Fruit fly (Drosophila melanogaster) whole organism, pupa: ENCODE data around the gene CG34008.

Experiments used
- CG10348 ChIP-seq: fragments of 200-800 bp; sonication (Bioruptor generic); IDR thresholded peaks from 2 replicates; pipeline ENCODE4 v1.3.6; 2022; ENCODE audit warnings: missing biosample characterization, missing genetic modification characterization
- CG12605 ChIP-seq: fragments of 200-800 bp; sonication (Bioruptor generic); IDR thresholded peaks from 2 replicates; pipeline ENCODE4 v1.3.6; 2022; ENCODE audit warnings: missing biosample characterization, missing genetic modification characterization
- CG13204 ChIP-seq: fragments of 200-800 bp; sonication (Bioruptor generic); optimal IDR thresholded peaks from 2 replicates; lab custom pipeline; 2018; ENCODE audit warnings: missing biosample characterization, mild to moderate bottlenecking, missing genetic modification characterization, moderate library complexity
- CG14655 ChIP-seq: fragments of 200-800 bp; sonication (Bioruptor generic); optimal IDR thresholded peaks from 3 replicates; lab custom pipeline; 2017; ENCODE audit warnings: mild to moderate bottlenecking, missing biosample characterization, missing genetic modification reagents, missing genetic modification characterization
- CG15710 ChIP-seq: fragments of 200-800 bp; sonication (Bioruptor generic); optimal IDR thresholded peaks from 2 replicates; lab custom pipeline; 2018; ENCODE audit warnings: missing biosample characterization, mild to moderate bottlenecking, missing genetic modification characterization, moderate library complexity
- CG17806 ChIP-seq: fragments of 200-800 bp; sonication (Bioruptor generic); optimal IDR thresholded peaks from 2 replicates; lab custom pipeline; 2018; ENCODE audit warnings: missing biosample characterization, mild to moderate bottlenecking, missing genetic modification characterization, moderate library complexity
- CG32121 ChIP-seq: fragments of 200-800 bp; sonication (Bioruptor generic); IDR thresholded peaks from 2 replicates; pipeline ENCODE4 v1.3.6; 2022; ENCODE audit warnings: missing biosample characterization, missing genetic modification characterization
- CG34367 ChIP-seq: fragments of 200-800 bp; sonication (Bioruptor generic); optimal IDR thresholded peaks from 2 replicates; lab custom pipeline; 2018; ENCODE audit warnings: missing biosample characterization, mild to moderate bottlenecking, missing genetic modification characterization
- CG4496 ChIP-seq: fragments of 200-800 bp; sonication (Bioruptor generic); IDR thresholded peaks from 3 replicates; pipeline ENCODE4 v1.3.6; 2022; ENCODE audit warnings: missing biosample characterization, missing genetic modification characterization
- CG8159 ChIP-seq: fragments of 200-800 bp; sonication (Bioruptor generic); optimal IDR thresholded peaks from 3 replicates; lab custom pipeline; 2018; ENCODE audit warnings: missing biosample characterization, mild to moderate bottlenecking, missing genetic modification characterization, moderate library complexity
- CG8301 ChIP-seq: fragments of 200-800 bp; sonication (Bioruptor generic); optimal IDR thresholded peaks from 2 replicates; lab custom pipeline; 2018; ENCODE audit warnings: missing biosample characterization, mild to moderate bottlenecking, missing genetic modification characterization
- CG9948 ChIP-seq: fragments of 200-800 bp; sonication (Bioruptor generic); optimal IDR thresholded peaks from 2 replicates; lab custom pipeline; 2018; ENCODE audit warnings: missing biosample characterization, mild to moderate bottlenecking, missing genetic modification characterization, moderate library complexity
- D1 ChIP-seq: fragments of 200-800 bp; sonication (Bioruptor generic); optimal IDR thresholded peaks from 2 replicates; lab custom pipeline; 2018; ENCODE audit warnings: missing biosample characterization, mild to moderate bottlenecking, missing genetic modification characterization, moderate library complexity
- EcR ChIP-seq: fragments of 200-800 bp; sonication (Bioruptor generic); optimal IDR thresholded peaks from 3 replicates; lab custom pipeline; 2019; ENCODE audit warnings: missing biosample characterization, missing genetic modification characterization, mild to moderate bottlenecking, moderate library complexity, missing genetic modification reagents
- Ets98B ChIP-seq: fragments of 200-800 bp; sonication (Bioruptor generic); IDR thresholded peaks from 2 replicates; pipeline ENCODE4 v1.3.6; 2022; ENCODE audit warnings: missing biosample characterization, missing genetic modification characterization
- Pif1A ChIP-seq: fragments of 200-800 bp; sonication (Bioruptor generic); optimal IDR thresholded peaks from 3 replicates; lab custom pipeline; 2016; ENCODE audit warnings: missing biosample characterization, missing genetic modification characterization
- Pif1B ChIP-seq: fragments of 200-800 bp; sonication (Bioruptor generic); optimal IDR thresholded peaks from 3 replicates; lab custom pipeline; 2016; ENCODE audit warnings: missing biosample characterization, missing genetic modification characterization
- Snoo ChIP-seq: fragments of 200-800 bp; sonication (Bioruptor generic); optimal IDR thresholded peaks from 3 replicates; lab custom pipeline; 2017; ENCODE audit warnings: missing biosample characterization, mild to moderate bottlenecking, missing genetic modification characterization, inconsistent platforms
- fd96Ca ChIP-seq: fragments of 200-800 bp; sonication (Bioruptor generic); IDR thresholded peaks from 3 replicates; pipeline ENCODE4 v1.3.6; 2022; ENCODE audit warnings: missing biosample characterization, missing genetic modification characterization
- gl ChIP-seq: fragments of 200-800 bp; sonication (Bioruptor generic); optimal IDR thresholded peaks from 2 replicates; lab custom pipeline; 2018; ENCODE audit warnings: missing biosample characterization, mild to moderate bottlenecking, missing genetic modification characterization
- rn ChIP-seq: fragments of 200-800 bp; sonication (Bioruptor generic); IDR thresholded peaks from 2 replicates; pipeline ENCODE4 v1.3.6; 2022; ENCODE audit warnings: missing biosample characterization, missing genetic modification characterization

CG34008 gene

DNA sequence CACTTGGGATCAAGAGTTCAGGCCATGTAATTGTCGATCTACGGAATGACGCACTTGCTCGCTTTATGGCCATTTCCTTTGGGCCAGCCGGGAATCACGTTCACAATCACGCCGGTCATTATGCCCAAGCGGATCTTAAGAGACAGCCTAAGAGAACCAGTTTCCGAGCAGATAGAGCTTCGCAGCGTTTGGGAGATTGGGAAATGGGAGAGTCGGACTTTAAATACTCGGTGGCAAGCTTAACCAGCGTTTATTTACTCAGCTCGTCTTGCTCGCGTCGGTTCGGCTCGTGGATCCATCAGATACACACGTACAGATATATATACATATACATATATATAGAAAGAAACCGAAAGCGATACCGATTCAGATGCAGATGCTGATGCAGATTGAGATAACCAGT, 15.8 kb downstream of the CG34008 start:
- 0 out of 2 replicates have a peak, but pooled peaks have one; percentile 23 for TF ChIP-seq CG32121 (GFP tag; lab: Robert Waterston, UW)
- no peak for TF ChIP-seq CG34367
- peak; percentile 54 for TF ChIP-seq EcR (GFP tag; lab: Kevin White, UChicago)
- 0 out of 3 replicates have a peak, but pooled peaks have one; percentile 30 for TF ChIP-seq CG4496 (GFP tag; lab: Robert Waterston, UW)
- no peak for TF ChIP-seq CG13204
- no peak for TF ChIP-seq rn (GFP tag; lab: Robert Waterston, UW)
- TF ChIP-seq CG8159 (tag; lab: Kevin White, UChicago): no peak
- no peak for TF ChIP-seq D1 (tag; lab: Kevin White, UChicago)
- no peak; the same call in 2 of the 3 replicates for TF ChIP-seq fd96Ca (GFP tag; lab: Robert Waterston, UW)
- no peak for TF ChIP-seq CG17806
- TF ChIP-seq CG9948 (tag; lab: Kevin White, UChicago): no peak
- TF ChIP-seq CG8301 (tag; lab: Kevin White, UChicago): no peak
- TF ChIP-seq Snoo (tag; lab: Kevin White, UChicago): peak; percentile 18
- peak; percentile 21 for TF ChIP-seq Pif1A (GFP tag; lab: Kevin White, UChicago)
- TF ChIP-seq CG15710 (tag; lab: Kevin White, UChicago): no peak
- TF ChIP-seq CG12605 (GFP tag; lab: Robert Waterston, UW): no peak
- TF ChIP-seq Pif1B (GFP tag; lab: Kevin White, UChicago): peak; percentile 68
- TF ChIP-seq CG10348 (GFP tag; lab: Robert Waterston, UW): no peak
- no peak for TF ChIP-seq gl (tag; lab: Kevin White, UChicago)
- TF ChIP-seq CG14655 (GFP tag; lab: Kevin White, UChicago): peak; percentile 16
- peak; percentile 54; the same call in 1 of the 2 replicates for TF ChIP-seq Ets98B (GFP tag; lab: Robert Waterston, UW)

- no peak for TF ChIP-seq CG14655 (GFP tag; lab: Kevin White, UChicago)
- peak; percentile 19 for TF ChIP-seq CG15710 (tag; lab: Kevin White, UChicago)
- peak; percentile 33 for TF ChIP-seq Pif1A (GFP tag; lab: Kevin White, UChicago)
- TF ChIP-seq D1 (tag; lab: Kevin White, UChicago): no peak
- TF ChIP-seq Pif1B (GFP tag; lab: Kevin White, UChicago): no peak
- no peak for TF ChIP-seq CG9948 (tag; lab: Kevin White, UChicago)
- TF ChIP-seq CG13204: peak; percentile 2
- TF ChIP-seq CG12605 (GFP tag; lab: Robert Waterston, UW): 0 out of 2 replicates have a peak, but pooled peaks have one; percentile 26
- TF ChIP-seq CG17806: no peak
- TF ChIP-seq CG10348 (GFP tag; lab: Robert Waterston, UW): no peak
- TF ChIP-seq CG4496 (GFP tag; lab: Robert Waterston, UW): 0 out of 3 replicates have a peak, but pooled peaks have one; percentile 19
- no peak for TF ChIP-seq CG8301 (tag; lab: Kevin White, UChicago)
- no peak for TF ChIP-seq gl (tag; lab: Kevin White, UChicago)
- TF ChIP-seq Snoo (tag; lab: Kevin White, UChicago): no peak
- no peak for TF ChIP-seq rn (GFP tag; lab: Robert Waterston, UW)
- peak; percentile 9 for TF ChIP-seq CG8159 (tag; lab: Kevin White, UChicago)
- no peak for TF ChIP-seq CG34367
- no peak for TF ChIP-seq Ets98B (GFP tag; lab: Robert Waterston, UW)
- peak; percentile 85 for TF ChIP-seq EcR (GFP tag; lab: Kevin White, UChicago)
- TF ChIP-seq CG32121 (GFP tag; lab: Robert Waterston, UW): no peak
- TF ChIP-seq fd96Ca (GFP tag; lab: Robert Waterston, UW): no peak
- TF ChIP-seq, all 21 proteins: peak for 7
These were observed 17.4 kb downstream of the CG34008 start, which contains the start of gene CG10877 for dm6 chr3R:20563830-20564421. TSS of gene CG10877 (minus strand) at chr3R:20564067.

- TF ChIP-seq CG14655 (GFP tag; lab: Kevin White, UChicago) (peak; percentile 11), CG17806 (no peak), Ets98B (GFP tag; lab: Robert Waterston, UW) (peak; percentile 32; the same call in 1 of the 2 replicates), EcR (GFP tag; lab: Kevin White, UChicago) (peak; percentile 33), rn (GFP tag; lab: Robert Waterston, UW) (no peak)
These were observed 20.6 kb downstream of the CG34008 start, which contains the start of gene CG5191 for dm6 chr3R:20560668-20561226. TSS of gene CG5191 (plus strand) at chr3R:20560865.

- no peak for TF ChIP-seq rn (GFP tag; lab: Robert Waterston, UW)
- peak; percentile 19; the same call in 1 of the 2 replicates for TF ChIP-seq CG32121 (GFP tag; lab: Robert Waterston, UW)
- TF ChIP-seq CG15710 (tag; lab: Kevin White, UChicago): no peak
- peak; percentile 3 for TF ChIP-seq CG8159 (tag; lab: Kevin White, UChicago)
- TF ChIP-seq CG17806: peak; percentile 1
- TF ChIP-seq gl (tag; lab: Kevin White, UChicago): peak; percentile 46
- peak; percentile 7 for TF ChIP-seq Snoo (tag; lab: Kevin White, UChicago)
- peak; percentile 6 for TF ChIP-seq Pif1B (GFP tag; lab: Kevin White, UChicago)
- no peak for TF ChIP-seq CG34367
- peak; percentile 3 for TF ChIP-seq CG8301 (tag; lab: Kevin White, UChicago)
- peak; percentile 46 for TF ChIP-seq CG14655 (GFP tag; lab: Kevin White, UChicago)
- TF ChIP-seq EcR (GFP tag; lab: Kevin White, UChicago): no peak
- no peak for TF ChIP-seq CG13204
- peak; percentile 52; the same call in 2 of the 3 replicates for TF ChIP-seq fd96Ca (GFP tag; lab: Robert Waterston, UW)
- TF ChIP-seq, all 21 proteins: peak for 9
These were observed 21.2 kb downstream of the CG34008 start, which contains the start of gene CG15922 for dm6 chr3R:20560019-20560667. TSS of gene CG15922 (minus strand) at chr3R:20560280.
